Worm (Caenorhabditis elegans): ENCODE results near the gene sfxn-1.3.

DNA sequence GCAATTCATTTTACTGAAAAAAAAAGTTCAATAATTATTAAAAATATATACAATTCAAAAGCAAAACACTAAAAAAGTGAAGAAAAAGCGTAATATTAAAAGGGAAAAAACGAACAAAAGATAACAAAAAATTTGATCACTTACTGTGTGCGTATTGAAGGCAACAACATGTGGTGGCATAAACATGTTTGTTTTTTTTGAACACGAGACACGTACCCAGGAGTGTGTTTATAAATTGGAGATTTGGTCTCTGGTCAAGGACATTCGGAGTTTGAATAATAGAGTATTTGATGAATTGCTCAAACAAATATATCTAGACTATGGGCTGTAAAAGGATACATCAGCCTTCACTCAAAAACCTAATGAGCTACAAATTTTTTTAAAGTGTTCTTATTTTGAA, 11.0 kb upstream of the sfxn-1.3 start:
- TF ChIP-seq unc-62 (GFP tag; optimal IDR thresholded peaks at IDR 0.05) (no peak), swsn-7 (tag; optimal IDR thresholded peaks at IDR 0.05) (no peak), ceh-8 (GFP tag; optimal IDR thresholded peaks at IDR 0.05) (no peak), hpl-2 (GFP tag; optimal IDR thresholded peaks at IDR 0.05) (no peak), ama-1 (optimal IDR thresholded peaks at IDR 0.05) (no peak), ceh-90 (tag; optimal IDR thresholded peaks at IDR 0.05) (no peak), fkh-10 (GFP tag; optimal IDR thresholded peaks at IDR 0.05) (no peak), elt-3 (tag; optimal IDR thresholded peaks at IDR 0.05) (no peak), hlh-4 (tag; optimal IDR thresholded peaks at IDR 0.05) (no peak), lin-35 (GFP tag; optimal IDR thresholded peaks at IDR 0.05) (no peak), dpl-1 (GFP tag; optimal IDR thresholded peaks at IDR 0.05) (no peak), fos-1 (tag; optimal IDR thresholded peaks at IDR 0.05) (no peak), ceh-82 (tag; optimal IDR thresholded peaks at IDR 0.05) (no peak), tlp-1 (tag; optimal IDR thresholded peaks at IDR 0.05) (no peak)
